Worm (Caenorhabditis elegans) whole organism, L2 larva: Measurements from ENCODE around the gene dpy-30.

Experiments
- C34F6.9 ChIP-seq: fragments of 150-350 bp; optimal IDR thresholded peaks from 2 replicates; lab custom pipeline; 2014; ENCODE audit warnings: missing biosample characterization, missing genetic modification characterization
- Y55F3AM.14 ChIP-seq: fragments of 200-800 bp; sonication (Bioruptor generic); optimal IDR thresholded peaks from 2 replicates; lab custom pipeline; 2018; ENCODE audit warnings: mild to moderate bottlenecking, missing genetic modification characterization, missing compliant biosample characterization
- ZK546.5 ChIP-seq: sonication (generic microtip); optimal IDR thresholded peaks from 2 replicates; lab custom pipeline; 2017; ENCODE audit warnings: missing biosample characterization, missing genetic modification characterization
- aly-2 ChIP-seq: fragments of 150-350 bp; optimal IDR thresholded peaks from 2 replicates; lab custom pipeline; 2014; ENCODE audit warnings: missing biosample characterization, missing genetic modification characterization
- ama-1 ChIP-seq: fragments of 150-350 bp; optimal IDR thresholded peaks from 2 replicates; lab custom pipeline; 2018; ENCODE audit warnings: inconsistent platforms
- blmp-1 ChIP-seq: sonication (generic microtip); optimal IDR thresholded peaks from 2 replicates; lab custom pipeline; 2017; ENCODE audit warnings: missing genetic modification characterization, mild to moderate bottlenecking, missing compliant biosample characterization, antibody characterized with exemption, moderate library complexity; ENCODE audit not compliant: insufficient read depth
- ceh-16 ChIP-seq: fragments of 150-350 bp; optimal IDR thresholded peaks from 2 replicates; lab custom pipeline; 2014; ENCODE audit warnings: missing biosample characterization, missing genetic modification characterization
- ceh-82 ChIP-seq: fragments of 150-350 bp; optimal IDR thresholded peaks from 2 replicates; lab custom pipeline; 2014; ENCODE audit warnings: missing biosample characterization, missing genetic modification characterization
- dmd-4 ChIP-seq: sonication (generic microtip); optimal IDR thresholded peaks from 2 replicates; lab custom pipeline; 2017; ENCODE audit warnings: missing biosample characterization, missing genetic modification characterization
- egl-27 ChIP-seq: sonication (generic microtip); optimal IDR thresholded peaks from 3 replicates; lab custom pipeline; 2017; ENCODE audit warnings: missing biosample characterization, missing genetic modification reagents, missing genetic modification characterization
- elt-3 ChIP-seq: sonication (generic microtip); optimal IDR thresholded peaks from 2 replicates; lab custom pipeline; 2017; ENCODE audit warnings: missing biosample characterization, missing genetic modification characterization
- fos-1 ChIP-seq: fragments of 150-350 bp; optimal IDR thresholded peaks from 2 replicates; lab custom pipeline; 2014; ENCODE audit warnings: missing biosample characterization, missing genetic modification characterization
- lin-39 ChIP-seq: fragments of 150-350 bp; optimal IDR thresholded peaks from 2 replicates; lab custom pipeline; 2014; ENCODE audit warnings: missing biosample characterization, missing genetic modification reagents, missing genetic modification characterization
- mab-5 ChIP-seq: fragments of 150-350 bp; optimal IDR thresholded peaks from 2 replicates; lab custom pipeline; 2014; ENCODE audit warnings: missing biosample characterization, missing genetic modification characterization
- mbf-1 ChIP-seq: sonication (generic microtip); optimal IDR thresholded peaks from 2 replicates; lab custom pipeline; 2017; ENCODE audit warnings: missing biosample characterization, missing genetic modification characterization
- mdl-1 ChIP-seq, 2 experiments: fragments of 150-350 bp in 1 of 2; sonication (generic microtip) in 1 of 2; optimal IDR thresholded peaks; 2 replicates each; lab custom pipeline; 2017; ENCODE audit warnings: missing biosample characterization in 2 of 2, missing genetic modification characterization in 2 of 2
- nhr-10 ChIP-seq: sonication (generic microtip); optimal IDR thresholded peaks from 2 replicates; lab custom pipeline; 2017; ENCODE audit warnings: missing biosample characterization, missing genetic modification characterization
- nhr-11 ChIP-seq: fragments of 150-350 bp; optimal IDR thresholded peaks from 2 replicates; lab custom pipeline; 2014; ENCODE audit warnings: missing biosample characterization, missing genetic modification characterization
- nhr-12 ChIP-seq: fragments of 150-350 bp; optimal IDR thresholded peaks from 2 replicates; lab custom pipeline; 2014; ENCODE audit warnings: missing biosample characterization, missing genetic modification characterization
- nhr-129 ChIP-seq: fragments of 150-350 bp; optimal IDR thresholded peaks from 2 replicates; lab custom pipeline; 2014; ENCODE audit warnings: missing biosample characterization, missing genetic modification characterization
- nhr-21 ChIP-seq: fragments of 150-350 bp; optimal IDR thresholded peaks from 2 replicates; lab custom pipeline; 2014; ENCODE audit warnings: missing biosample characterization, missing genetic modification characterization
- nhr-237 ChIP-seq: fragments of 150-350 bp; optimal IDR thresholded peaks from 2 replicates; lab custom pipeline; 2014; ENCODE audit warnings: missing biosample characterization, missing genetic modification characterization
- nhr-6 ChIP-seq: fragments of 150-350 bp; optimal IDR thresholded peaks from 2 replicates; lab custom pipeline; 2014; ENCODE audit warnings: missing biosample characterization, missing genetic modification characterization
- peb-1 ChIP-seq: fragments of 150-350 bp; optimal IDR thresholded peaks from 2 replicates; lab custom pipeline; 2014; ENCODE audit warnings: missing biosample characterization, missing genetic modification characterization
- skn-1 ChIP-seq: sonication (generic microtip); optimal IDR thresholded peaks from 2 replicates; lab custom pipeline; 2017; ENCODE audit warnings: missing biosample characterization, missing genetic modification characterization
- sma-3 ChIP-seq: sonication (generic microtip); optimal IDR thresholded peaks from 2 replicates; lab custom pipeline; 2016; ENCODE audit warnings: missing genetic modification reagents, missing genetic modification characterization, missing compliant biosample characterization
- snpc-4 ChIP-seq: fragments of 150-350 bp; optimal IDR thresholded peaks from 2 replicates; lab custom pipeline; 2014; ENCODE audit warnings: missing biosample characterization, missing genetic modification characterization
- unc-39 ChIP-seq: fragments of 150-350 bp; optimal IDR thresholded peaks from 2 replicates; lab custom pipeline; 2014; ENCODE audit warnings: missing biosample characterization, missing genetic modification characterization
- unc-55 ChIP-seq: fragments of 150-350 bp; sonication (generic microtip); optimal IDR thresholded peaks from 3 replicates; lab custom pipeline; 2014; ENCODE audit warnings: missing biosample characterization, missing genetic modification reagents, missing genetic modification characterization
- unc-62 ChIP-seq: fragments of 150-350 bp; optimal IDR thresholded peaks from 2 replicates; lab custom pipeline; 2014; ENCODE audit warnings: missing biosample characterization, missing genetic modification reagents, missing genetic modification characterization
- ztf-1 ChIP-seq: fragments of 200-800 bp; sonication (Bioruptor generic); conservative IDR thresholded peaks from 2 replicates; pipeline ENCODE4 v1.3.6; 2022; ENCODE audit warnings: missing genetic modification characterization, missing compliant biosample characterization
- ztf-4 ChIP-seq: fragments of 150-350 bp; optimal IDR thresholded peaks from 2 replicates; lab custom pipeline; 2014; ENCODE audit warnings: missing biosample characterization, missing genetic modification characterization

The dpy-30 gene

DNA sequence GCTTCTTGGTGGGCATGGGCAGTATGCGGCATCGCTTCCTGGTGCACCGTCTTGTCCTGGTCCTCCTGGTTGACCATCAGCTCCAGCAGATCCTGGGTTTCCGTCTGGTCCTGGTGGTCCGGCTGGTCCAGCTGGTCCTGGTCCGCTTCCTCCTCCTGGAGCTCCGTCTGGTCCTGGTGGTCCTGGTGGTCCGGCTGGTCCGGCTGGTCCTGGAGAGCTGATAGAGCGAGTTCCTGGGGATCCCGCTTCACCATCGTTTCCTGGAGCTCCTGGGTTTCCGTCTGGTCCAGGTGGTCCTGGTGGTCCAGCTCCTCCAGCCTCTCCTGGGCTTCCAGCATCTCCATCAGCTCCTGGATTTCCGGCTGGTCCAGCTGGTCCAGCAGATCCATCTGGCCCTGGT, 24.3 kb upstream of the dpy-30 start:
- no peak for TF ChIP-seq nhr-12 (tag; lab: Kevin White, UChicago)
- no peak for TF ChIP-seq nhr-11 (tag; lab: Kevin White, UChicago)
- TF ChIP-seq fos-1 (tag; lab: Kevin White, UChicago), result no peak
- TF ChIP-seq unc-62 (GFP tag; lab: Kevin White, UChicago), result no peak
- no peak for TF ChIP-seq mdl-1 (tag; optimal IDR thresholded peaks at IDR 0.05; lab: Kevin White, UChicago)
- TF ChIP-seq unc-55, result no peak
- TF ChIP-seq nhr-129, result no peak
- TF ChIP-seq sma-3 (GFP tag; lab: Kevin White, UChicago), result no peak
- no peak for TF ChIP-seq nhr-21 (tag; lab: Kevin White, UChicago)
- TF ChIP-seq mbf-1 (tag; lab: Kevin White, UChicago), result no peak
- TF ChIP-seq mab-5 (tag; lab: Kevin White, UChicago), result no peak
- no peak for TF ChIP-seq ceh-82 (tag; lab: Kevin White, UChicago)
- TF ChIP-seq ceh-16 (tag; lab: Kevin White, UChicago), result no peak
- TF ChIP-seq Y55F3AM.14 (GFP tag; lab: Kevin White, UChicago), result no peak
- TF ChIP-seq elt-3, result no peak
- no peak for TF ChIP-seq C34F6.9 (tag; lab: Kevin White, UChicago)

- TF ChIP-seq unc-55, result peak; percentile 18
- no peak for TF ChIP-seq skn-1 (tag; lab: Kevin White, UChicago)
- TF ChIP-seq, all 48 proteins: peak for 1
These were observed 23.7 kb upstream of the dpy-30 start, which contains the start of gene col-37 for ce11 chrV:12167653-12168052. Gene col-37, minus strand, starts transcription at chrV:12167753.

DNA sequence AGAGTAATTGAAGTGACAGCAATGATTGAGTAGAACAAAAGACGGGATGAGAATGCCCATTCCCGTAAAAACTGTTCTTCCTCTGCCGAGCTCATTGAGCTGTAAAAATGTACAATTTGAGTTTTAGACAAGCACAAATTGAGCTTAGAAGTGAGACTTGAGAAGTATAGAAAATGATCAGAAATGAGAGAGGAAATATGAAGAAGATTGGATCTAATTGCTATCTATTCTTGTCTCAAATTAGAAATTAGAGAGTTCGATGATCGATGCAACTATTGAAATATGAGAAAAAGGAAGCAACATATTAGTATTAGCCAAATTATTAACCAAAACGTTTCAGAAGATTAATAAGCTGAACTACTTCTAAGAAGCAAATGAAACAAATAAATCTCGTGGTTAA, 21.2 kb upstream of the dpy-30 start, which contains the start of gene ZK863.1:
ZK863.1 (minus strand) TSS at position 101 of the 400 bp plus-strand sequence.
- no peak for TF ChIP-seq elt-3

DNA sequence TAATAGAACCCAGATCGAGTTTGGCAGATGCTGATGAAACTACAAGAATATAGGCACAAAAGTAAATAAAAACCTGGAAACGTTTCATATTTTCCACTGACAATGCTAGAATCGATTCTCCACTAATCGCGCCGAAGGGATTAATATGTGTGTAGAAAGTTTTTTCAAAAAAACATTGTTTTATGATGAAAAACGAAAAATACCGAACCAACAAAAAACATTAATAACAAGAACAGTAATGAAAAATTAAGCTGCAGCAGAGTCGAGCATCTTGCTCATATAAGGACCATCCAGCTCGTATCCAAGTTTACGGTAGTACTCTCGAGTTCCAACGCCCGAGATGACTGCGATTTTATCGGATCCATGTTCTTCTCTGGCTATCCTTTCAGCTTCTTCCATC, 12.0 kb upstream of the dpy-30 start, which contains the start of gene clec-224:
clec-224 (minus strand) TSS at position 101 of the 400 bp plus-strand sequence.
- TF ChIP-seq nhr-6 (tag; lab: Kevin White, UChicago), result no peak
- TF ChIP-seq lin-39 (tag; lab: Kevin White, UChicago), result no peak
- TF ChIP-seq blmp-1 (tag; lab: Kevin White, UChicago), result no peak
- TF ChIP-seq Y55F3AM.14 (GFP tag; lab: Kevin White, UChicago), result no peak
- no peak for TF ChIP-seq peb-1
- TF ChIP-seq C34F6.9 (tag; lab: Kevin White, UChicago), result no peak
- TF ChIP-seq egl-27 (tag; lab: Kevin White, UChicago), result no peak
- no peak for TF ChIP-seq ztf-4 (tag; lab: Kevin White, UChicago)
- no peak for TF ChIP-seq snpc-4
- no peak for TF ChIP-seq elt-3
- no peak for TF ChIP-seq ztf-1
- no peak for TF ChIP-seq nhr-237 (tag; lab: Kevin White, UChicago)
- TF ChIP-seq nhr-11 (tag; lab: Kevin White, UChicago), result no peak
- TF ChIP-seq aly-2, result no peak
- no peak for TF ChIP-seq dmd-4 (tag; lab: Kevin White, UChicago)
- TF ChIP-seq fos-1 (tag; lab: Kevin White, UChicago), result no peak
- TF ChIP-seq nhr-10 (tag; lab: Kevin White, UChicago), result no peak
- TF ChIP-seq ZK546.5, result no peak

DNA sequence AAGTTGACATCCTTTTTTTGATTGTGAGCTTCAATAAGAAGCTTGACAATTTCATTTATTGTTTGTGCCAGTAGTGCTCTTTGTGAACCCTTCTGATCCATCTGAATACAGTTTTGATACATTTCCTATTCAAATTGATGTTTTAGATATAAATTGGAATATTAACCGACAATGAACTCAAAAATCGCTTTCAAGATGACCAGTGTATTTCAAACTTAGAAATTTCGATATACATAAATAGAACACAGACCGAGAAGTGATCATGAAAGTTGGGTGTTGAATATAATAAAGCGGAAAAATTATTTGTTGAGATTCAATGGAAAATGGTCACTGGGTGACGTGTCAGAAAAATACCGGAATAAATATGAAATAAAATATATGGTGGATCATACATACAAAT, 10.0 kb upstream of the dpy-30 start, which contains the start of gene elpc-3:
elpc-3 (minus strand) TSS at position 101 of the 400 bp plus-strand sequence.
- TF ChIP-seq C34F6.9 (tag; lab: Kevin White, UChicago), result no peak
- TF ChIP-seq unc-39, result no peak
- TF ChIP-seq fos-1 (tag; lab: Kevin White, UChicago), result no peak

DNA sequence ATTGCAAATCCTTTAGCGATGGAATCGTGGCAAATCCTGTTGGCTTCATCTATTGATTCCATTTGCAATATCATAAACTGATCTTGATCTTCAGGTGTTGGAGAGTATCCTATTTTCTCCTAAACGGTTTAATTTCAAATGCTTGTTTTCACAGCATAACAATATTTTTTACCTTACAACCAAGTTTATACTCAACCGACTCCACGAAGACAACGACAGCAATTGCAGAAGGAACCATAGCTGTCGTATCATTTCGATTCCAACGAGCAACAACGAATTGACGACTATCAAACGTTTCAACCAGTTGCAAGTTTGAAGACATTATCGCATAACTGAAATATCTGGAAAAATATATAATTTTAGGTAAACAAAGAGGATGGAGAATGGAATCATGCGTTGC, 7.5 kb upstream of the dpy-30 start, which contains the start of gene usip-1:
usip-1 (minus strand) TSS at position 341 of the 400 bp plus-strand sequence.
- TF ChIP-seq ama-1 (lab: Kevin White, UChicago) (no peak), nhr-129 (no peak), ceh-16 (tag; lab: Kevin White, UChicago) (no peak), skn-1 (tag; lab: Kevin White, UChicago) (no peak), fos-1 (tag; lab: Kevin White, UChicago) (no peak)
